Fruit fly (Drosophila melanogaster) whole organism: ENCODE results near the gene Sfp93F.

Experiments
- CG8478 ChIP-seq: fragments of >200 bp; optimal IDR thresholded peaks from 2 replicates; lab custom pipeline; 2018; ENCODE audit warnings: inconsistent platforms
- Dll ChIP-seq: fragments of >200 bp; optimal IDR thresholded peaks from 2 replicates; lab custom pipeline; 2017
- EcR ChIP-seq, 2 experiments: fragments of >200 bp; optimal IDR thresholded peaks; 2 replicates each; lab custom pipeline; 2017; ENCODE audit warnings: missing biosample characterization in 2 of 2, missing genetic modification characterization in 2 of 2, missing genetic modification reagents in 2 of 2
- pan ChIP-seq: fragments of >200 bp; optimal IDR thresholded peaks from 2 replicates; lab custom pipeline; 2017
- psq ChIP-seq: fragments of >200 bp; optimal IDR thresholded peaks from 2 replicates; lab custom pipeline; 2017
- usp ChIP-seq: fragments of >200 bp; optimal IDR thresholded peaks from 2 replicates; lab custom pipeline; 2017; ENCODE audit warnings: missing biosample characterization, missing genetic modification characterization, mixed read lengths

The Sfp93F gene

DNA sequence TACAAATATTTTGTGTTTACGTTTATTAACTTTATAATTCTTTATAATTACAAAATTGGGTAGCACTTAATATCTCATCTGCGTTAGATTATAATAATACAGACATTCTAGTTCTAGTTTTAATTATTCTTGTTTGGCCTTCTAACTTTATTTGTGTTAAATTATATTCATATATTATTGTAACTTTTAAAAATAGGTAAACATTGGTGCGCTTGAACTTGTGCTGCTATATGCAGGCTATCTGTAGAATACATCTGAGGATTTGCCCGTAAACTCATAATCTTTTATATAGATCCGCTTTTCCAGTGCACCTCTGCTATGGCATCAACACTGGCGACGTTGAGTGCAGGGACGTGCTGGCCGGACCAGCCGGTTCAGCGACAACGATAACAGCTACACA is 13.6 kb downstream of the Sfp93F start:
- TF ChIP-seq CG8478 (lab: Kevin White, UChicago): no peak
- TF ChIP-seq EcR (GFP tag; optimal IDR thresholded peaks at IDR 0.05; lab: Kevin White, UChicago): no peak
- TF ChIP-seq Dll (lab: Kevin White, UChicago): no peak

DNA sequence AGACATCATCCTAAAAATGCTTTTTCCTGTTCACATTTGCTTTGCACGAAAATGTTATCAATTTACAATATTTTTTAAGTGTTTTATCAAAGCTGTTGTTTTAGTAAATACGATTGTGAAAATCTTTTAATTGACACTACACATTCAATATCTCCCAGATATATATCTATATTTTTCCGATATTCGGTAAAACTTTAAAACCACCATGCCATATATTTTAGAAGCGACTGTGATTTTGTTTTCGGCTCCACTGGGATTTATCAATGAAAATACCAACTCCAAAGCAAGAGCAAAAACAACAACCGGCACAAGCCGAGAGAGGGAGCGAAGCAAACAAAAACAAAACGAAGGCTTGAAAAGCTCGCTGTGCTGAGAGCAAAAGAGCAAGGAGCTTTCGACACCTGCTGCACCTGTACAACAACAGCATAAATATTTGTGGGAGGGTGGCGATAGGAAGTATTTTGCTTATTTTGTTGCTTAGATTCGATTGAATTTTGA is 16.1 kb downstream of the Sfp93F start:
- TF ChIP-seq usp (GFP tag; lab: Kevin White, UChicago): no peak

DNA sequence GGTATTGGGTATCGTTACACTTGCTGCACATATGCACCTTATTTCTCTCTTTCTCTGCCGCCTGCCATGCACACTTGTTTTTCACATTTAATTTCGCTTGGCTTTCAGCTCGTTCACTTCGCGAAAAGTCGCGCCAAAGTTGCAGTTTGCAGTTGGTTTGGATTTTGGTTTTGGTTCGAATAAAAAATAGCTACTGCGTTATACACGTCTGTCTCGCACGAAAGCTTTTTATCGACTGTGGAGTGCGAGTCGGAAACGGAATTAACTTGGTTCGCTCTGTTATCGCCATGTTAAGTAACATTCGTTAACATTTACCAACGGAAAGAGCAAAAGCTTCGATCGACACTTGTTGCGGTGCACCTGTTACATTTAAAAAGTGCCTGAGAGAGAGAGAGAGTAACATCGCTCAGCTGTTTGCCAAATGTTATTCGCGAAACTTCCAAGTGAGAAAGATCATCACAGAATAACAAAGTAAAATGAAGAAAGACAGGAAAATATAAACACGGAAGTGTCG is 16.6 kb downstream of the Sfp93F start, which contains the start of gene CG31176:
TSS of gene CG31176 (minus strand) at position 241 of the 514 bp plus-strand sequence.
- no peak for TF ChIP-seq psq (lab: Kevin White, UChicago)
- no peak for TF ChIP-seq EcR (GFP tag; optimal IDR thresholded peaks at IDR 0.05; lab: Kevin White, UChicago)

DNA sequence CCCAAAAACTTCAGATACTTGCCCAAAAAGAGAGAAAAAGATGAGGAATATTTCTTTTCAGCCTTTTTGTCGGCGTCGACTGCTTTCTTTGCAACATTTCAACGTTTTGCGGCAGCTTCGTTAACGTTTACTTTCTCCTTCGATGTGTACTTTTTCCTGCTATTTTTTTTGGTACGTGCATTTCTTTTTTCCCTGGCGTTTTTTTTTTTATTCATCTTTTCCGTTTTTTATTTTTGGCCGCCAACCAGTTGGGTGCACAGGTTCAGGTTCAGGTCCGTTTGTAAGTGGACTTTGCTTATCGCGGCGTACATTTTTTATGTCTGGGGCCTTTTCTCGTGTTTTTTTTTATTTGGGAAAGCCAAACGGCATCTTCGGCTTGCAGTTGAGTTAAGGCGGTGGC is 31.7 kb downstream of the Sfp93F start:
- TF ChIP-seq usp (GFP tag; lab: Kevin White, UChicago): no peak
- no peak for TF ChIP-seq EcR (GFP tag; optimal IDR thresholded peaks at IDR 0.05; lab: Kevin White, UChicago)
- TF ChIP-seq CG8478 (lab: Kevin White, UChicago): no peak
- no peak for TF ChIP-seq pan (lab: Kevin White, UChicago)
- no peak for TF ChIP-seq Dll (lab: Kevin White, UChicago)
- TF ChIP-seq psq (lab: Kevin White, UChicago): no peak

DNA sequence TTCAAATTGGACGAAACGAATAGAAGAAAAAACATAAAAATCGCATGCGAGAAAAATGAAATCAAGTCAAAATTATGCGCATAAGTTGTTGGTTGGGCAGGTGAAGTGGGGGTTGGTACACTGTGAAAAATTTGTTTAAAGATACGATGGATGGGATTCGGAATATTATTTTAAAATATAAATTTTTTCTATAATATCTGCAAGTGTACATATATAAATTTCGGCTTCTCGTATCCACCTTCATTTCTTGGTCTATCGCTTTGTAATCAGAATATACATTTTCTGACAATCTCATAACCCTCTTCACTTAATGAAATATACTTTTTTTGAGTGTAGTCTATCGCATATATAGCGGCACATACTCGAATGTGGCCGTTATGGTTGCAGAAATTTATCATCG is 32.8 kb downstream of the Sfp93F start:
- TF ChIP-seq Dll (lab: Kevin White, UChicago): no peak

DNA sequence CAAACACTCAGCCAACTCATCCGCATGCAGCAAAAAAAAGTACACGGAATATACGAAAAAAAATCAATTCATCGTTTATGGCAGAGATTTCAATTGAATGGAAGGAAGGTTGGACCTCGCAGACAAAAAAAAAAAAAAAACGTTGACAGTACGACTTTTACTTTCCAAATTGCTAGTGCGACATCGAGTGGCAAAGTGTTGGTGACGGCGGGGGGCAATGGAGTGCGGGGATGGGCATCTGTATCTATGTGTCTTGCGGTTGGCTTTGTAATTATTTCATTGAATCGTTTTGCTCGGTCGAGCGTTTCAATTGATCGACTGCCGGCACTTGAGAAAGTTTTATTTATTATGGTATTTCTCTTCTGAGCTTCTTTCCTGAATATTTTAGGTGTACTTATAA is 34.6 kb downstream of the Sfp93F start:
- no peak for TF ChIP-seq psq (lab: Kevin White, UChicago)
- no peak for TF ChIP-seq usp (GFP tag; lab: Kevin White, UChicago)
- TF ChIP-seq Dll (lab: Kevin White, UChicago): no peak
- no peak for TF ChIP-seq EcR (GFP tag; optimal IDR thresholded peaks at IDR 0.05; lab: Kevin White, UChicago)
- no peak for TF ChIP-seq CG8478 (lab: Kevin White, UChicago)
- no peak for TF ChIP-seq pan (lab: Kevin White, UChicago)

DNA sequence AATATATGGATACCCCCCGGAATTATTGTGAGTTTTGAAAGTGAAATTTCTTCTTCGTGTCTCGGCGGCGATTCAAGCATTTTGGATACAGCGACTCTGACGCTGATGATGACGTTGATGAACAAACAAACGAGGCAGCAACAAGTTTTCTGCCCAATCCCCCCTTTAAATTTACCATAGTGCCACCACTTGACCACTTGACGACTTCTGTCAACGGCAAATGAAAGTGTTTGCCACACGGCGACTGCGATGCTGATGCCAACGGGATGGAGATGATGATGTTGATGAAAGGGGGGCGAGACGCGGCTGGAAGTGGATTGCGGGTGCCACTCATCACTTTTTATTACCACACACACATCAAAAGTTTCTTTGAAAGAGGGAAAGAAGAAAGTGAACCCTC is 35.6 kb downstream of the Sfp93F start:
- TF ChIP-seq psq (lab: Kevin White, UChicago): no peak
- no peak for TF ChIP-seq Dll (lab: Kevin White, UChicago)
- no peak for TF ChIP-seq usp (GFP tag; lab: Kevin White, UChicago)
- TF ChIP-seq CG8478 (lab: Kevin White, UChicago): no peak

DNA sequence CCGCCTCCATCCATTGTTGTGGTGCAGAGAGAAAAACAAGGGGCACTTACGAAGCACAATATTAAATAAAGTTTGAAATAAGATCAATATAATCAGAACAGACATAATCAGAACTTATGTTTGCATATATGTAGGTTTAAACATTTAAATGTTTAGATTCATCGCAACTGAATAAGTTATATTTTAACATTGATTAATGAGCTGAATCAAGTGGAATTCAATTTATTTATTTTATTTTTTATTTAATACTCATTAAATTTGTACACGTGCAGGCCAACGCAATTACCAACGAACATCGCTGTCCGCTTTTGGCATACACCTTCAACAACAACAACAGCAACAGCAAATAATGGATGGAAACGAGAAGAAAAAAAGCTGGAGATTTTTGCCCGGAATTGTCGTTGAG is 37.2 kb downstream of the Sfp93F start:
- TF ChIP-seq pan (lab: Kevin White, UChicago) (no peak), CG8478 (lab: Kevin White, UChicago) (no peak), usp (GFP tag; lab: Kevin White, UChicago) (no peak), EcR (GFP tag; optimal IDR thresholded peaks at IDR 0.05; lab: Kevin White, UChicago) (no peak), psq (lab: Kevin White, UChicago) (no peak), Dll (lab: Kevin White, UChicago) (no peak)

DNA sequence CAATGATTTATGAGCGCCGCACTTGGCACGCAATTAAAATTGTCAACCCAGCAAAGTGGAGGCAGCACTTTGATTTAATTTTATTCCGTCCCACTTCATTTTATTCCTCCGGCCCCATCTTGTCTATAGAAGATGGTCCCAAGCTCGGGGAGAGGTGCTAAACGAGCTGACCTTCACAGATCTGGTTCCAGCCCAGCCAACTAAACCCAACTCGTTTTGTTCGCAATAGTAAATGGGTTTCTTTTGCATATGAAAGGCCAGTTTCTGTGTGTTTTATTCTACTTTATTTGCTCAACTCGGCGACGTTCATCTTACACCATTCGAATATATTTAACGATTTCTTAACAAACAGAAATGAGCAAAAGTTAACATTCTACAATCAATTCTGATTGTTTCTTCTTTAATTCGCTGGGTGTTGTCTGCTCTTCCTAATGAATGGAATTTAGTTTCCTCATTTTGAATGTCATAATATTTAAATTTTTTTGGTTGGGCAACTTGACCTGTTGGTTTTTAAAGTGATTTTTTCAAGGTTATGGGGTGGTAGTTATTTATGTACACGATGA is 42.9 kb downstream of the Sfp93F start:
- no peak for TF ChIP-seq EcR (GFP tag; optimal IDR thresholded peaks at IDR 0.05; lab: Kevin White, UChicago)

DNA sequence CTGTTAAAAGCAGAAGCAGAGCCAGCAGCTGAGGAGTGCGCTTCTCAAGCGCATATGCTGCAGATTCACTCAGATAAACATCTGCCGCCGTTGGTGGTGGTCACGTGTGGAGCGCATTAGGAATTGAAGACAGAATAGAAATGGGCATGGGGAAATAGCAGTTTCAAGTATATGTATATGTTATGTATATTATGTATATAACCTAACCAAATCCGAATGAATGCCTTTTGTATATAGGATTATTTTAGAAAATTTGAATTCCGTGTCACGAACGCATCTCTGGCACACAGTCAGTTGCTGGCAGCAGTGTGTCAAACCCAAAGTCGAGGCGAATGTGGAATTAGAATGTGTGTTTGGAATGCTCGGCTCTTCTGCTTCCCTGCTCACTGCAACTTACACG is 45.0 kb downstream of the Sfp93F start:
- TF ChIP-seq usp (GFP tag; lab: Kevin White, UChicago) (no peak), psq (lab: Kevin White, UChicago) (no peak), CG8478 (lab: Kevin White, UChicago) (no peak), pan (lab: Kevin White, UChicago) (no peak), Dll (lab: Kevin White, UChicago) (no peak), EcR (GFP tag; optimal IDR thresholded peaks at IDR 0.05; lab: Kevin White, UChicago) (no peak)

DNA sequence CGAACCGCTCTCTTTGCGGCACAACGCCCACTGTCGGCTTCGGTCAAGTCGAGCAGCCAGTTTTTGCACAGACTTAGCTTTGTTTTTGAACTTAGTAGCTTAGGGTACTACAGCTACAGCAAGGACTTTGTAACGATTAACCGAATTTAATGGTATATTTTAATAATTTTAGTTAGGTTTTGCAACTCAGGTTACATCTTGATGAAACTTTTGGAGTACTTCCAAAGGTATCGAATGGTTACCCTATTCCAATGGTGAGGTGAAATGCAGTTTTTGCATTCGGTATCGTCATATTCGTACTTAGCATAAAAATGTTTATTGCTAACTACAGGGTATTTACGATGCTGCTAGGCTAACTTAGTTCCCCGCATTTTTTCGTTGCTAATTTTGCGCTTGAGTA is 47.5 kb downstream of the Sfp93F start:
- no peak for TF ChIP-seq CG8478 (lab: Kevin White, UChicago)
- no peak for TF ChIP-seq EcR (GFP tag; optimal IDR thresholded peaks at IDR 0.05; lab: Kevin White, UChicago)
- no peak for TF ChIP-seq usp (GFP tag; lab: Kevin White, UChicago)
- TF ChIP-seq Dll (lab: Kevin White, UChicago): no peak
- TF ChIP-seq psq (lab: Kevin White, UChicago): no peak
- TF ChIP-seq pan (lab: Kevin White, UChicago): no peak

DNA sequence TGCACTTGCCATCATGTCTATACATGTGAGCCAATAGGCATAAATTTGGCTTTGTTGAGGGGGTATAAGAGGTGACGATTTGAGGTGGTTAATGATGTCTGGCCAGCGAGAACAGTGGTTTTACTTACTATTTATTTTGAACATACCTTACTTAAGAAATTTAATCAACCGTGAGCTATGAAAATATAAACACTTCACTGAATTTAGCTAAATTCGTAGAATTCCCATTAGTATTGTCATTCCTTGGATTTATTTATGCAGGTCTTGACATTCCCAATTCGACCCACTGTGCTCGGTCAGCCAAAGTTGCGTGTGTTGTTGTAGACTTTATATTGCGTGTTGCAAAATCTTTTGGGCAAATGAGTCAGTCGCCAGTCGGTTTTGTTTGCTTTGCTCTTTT is 48.2 kb downstream of the Sfp93F start:
- TF ChIP-seq Dll (lab: Kevin White, UChicago) (no peak), EcR (GFP tag; optimal IDR thresholded peaks at IDR 0.05; lab: Kevin White, UChicago) (no peak), psq (lab: Kevin White, UChicago) (no peak), usp (GFP tag; lab: Kevin White, UChicago) (no peak), CG8478 (lab: Kevin White, UChicago) (no peak), pan (lab: Kevin White, UChicago) (no peak)
